Fruit fly (Drosophila melanogaster) whole organism, prepupa: ENCODE results near the gene Mst36Fb.

ENCODE experiments used
- CG10631 ChIP-seq: fragments of 200-800 bp; sonication (Bioruptor generic); optimal IDR thresholded peaks from 2 replicates; lab custom pipeline; 2016; ENCODE audit warnings: missing biosample characterization, missing genetic modification characterization
- CG10669 ChIP-seq: fragments of 200-800 bp; sonication (Bioruptor generic); optimal IDR thresholded peaks from 3 replicates; lab custom pipeline; 2018; ENCODE audit warnings: missing biosample characterization, mild to moderate bottlenecking, missing genetic modification characterization, moderate library complexity
- CG11762 ChIP-seq: fragments of 200-800 bp; sonication (Bioruptor generic); optimal IDR thresholded peaks from 3 replicates; lab custom pipeline; 2016; ENCODE audit warnings: missing biosample characterization, missing genetic modification characterization; ENCODE audit not compliant: insufficient read depth
- CG15336 ChIP-seq: fragments of 200-800 bp; sonication (Bioruptor generic); IDR thresholded peaks from 2 replicates; pipeline ENCODE4 v1.3.6; 2022; ENCODE audit warnings: missing biosample characterization, missing genetic modification characterization
- CG1621 ChIP-seq: fragments of 200-800 bp; sonication (Bioruptor generic); optimal IDR thresholded peaks from 3 replicates; lab custom pipeline; 2018; ENCODE audit warnings: missing biosample characterization, mild to moderate bottlenecking, missing genetic modification characterization
- CG16779 ChIP-seq: fragments of 200-800 bp; sonication (Bioruptor generic); optimal IDR thresholded peaks from 3 replicates; lab custom pipeline; 2017; ENCODE audit warnings: missing biosample characterization, mild to moderate bottlenecking, missing genetic modification characterization
- CG3032 ChIP-seq: fragments of 200-800 bp; optimal IDR thresholded peaks from 2 replicates; lab custom pipeline; 2019; ENCODE audit warnings: missing biosample characterization, mild to moderate bottlenecking, missing genetic modification characterization, moderate library complexity
- CG31627 ChIP-seq: fragments of 200-800 bp; sonication (Bioruptor generic); optimal IDR thresholded peaks from 3 replicates; lab custom pipeline; 2016; ENCODE audit warnings: missing biosample characterization, missing genetic modification characterization
- CG32006 ChIP-seq: fragments of 200-800 bp; sonication (Bioruptor generic); optimal IDR thresholded peaks from 3 replicates; lab custom pipeline; 2017; ENCODE audit warnings: missing biosample characterization, mild to moderate bottlenecking, missing genetic modification characterization
- CG34406 ChIP-seq: fragments of 200-800 bp; sonication (Bioruptor generic); optimal IDR thresholded peaks from 3 replicates; lab custom pipeline; 2016; ENCODE audit warnings: missing biosample characterization, missing genetic modification characterization
- CG3919 ChIP-seq: fragments of 200-800 bp; sonication (Bioruptor generic); optimal IDR thresholded peaks from 3 replicates; lab custom pipeline; 2016; ENCODE audit warnings: missing biosample characterization, missing genetic modification characterization
- CG6163 ChIP-seq: fragments of 200-800 bp; sonication (Bioruptor generic); IDR thresholded peaks from 3 replicates; pipeline ENCODE4 v1.3.6; 2022; ENCODE audit warnings: missing biosample characterization, missing genetic modification characterization
- CG6276 ChIP-seq: fragments of 200-800 bp; sonication (Bioruptor generic); optimal IDR thresholded peaks from 2 replicates; lab custom pipeline; 2017; ENCODE audit warnings: missing biosample characterization, mild to moderate bottlenecking, missing genetic modification characterization
- CG6808 ChIP-seq: fragments of 200-800 bp; sonication (Bioruptor generic); optimal IDR thresholded peaks from 3 replicates; lab custom pipeline; 2017; ENCODE audit warnings: missing biosample characterization, missing genetic modification characterization, mild to moderate bottlenecking, moderate library complexity, missing genetic modification reagents
- CG7368 ChIP-seq: fragments of 200-800 bp; sonication (Bioruptor generic); optimal IDR thresholded peaks from 3 replicates; lab custom pipeline; 2016; ENCODE audit warnings: missing biosample characterization, missing genetic modification characterization
- CG8319 ChIP-seq: fragments of 200-800 bp; sonication (Bioruptor generic); optimal IDR thresholded peaks from 3 replicates; lab custom pipeline; 2016; ENCODE audit warnings: missing biosample characterization, missing genetic modification characterization
- CG8632 ChIP-seq: fragments of 200-800 bp; sonication (Bioruptor generic); optimal IDR thresholded peaks from 3 replicates; lab custom pipeline; 2016; ENCODE audit warnings: missing biosample characterization, missing genetic modification characterization
- Eip93F ChIP-seq: fragments of 200-800 bp; sonication (Bioruptor generic); optimal IDR thresholded peaks from 2 replicates; lab custom pipeline; 2016; ENCODE audit warnings: missing biosample characterization, mild to moderate bottlenecking, missing genetic modification characterization
- Ets21C ChIP-seq: fragments of 200-800 bp; sonication (Bioruptor generic); optimal IDR thresholded peaks from 3 replicates; lab custom pipeline; 2016; ENCODE audit warnings: missing biosample characterization, missing genetic modification characterization
- Ets96B ChIP-seq: fragments of 200-800 bp; optimal IDR thresholded peaks from 2 replicates; lab custom pipeline; 2019; ENCODE audit warnings: missing biosample characterization, mild to moderate bottlenecking, missing genetic modification characterization, moderate library complexity
- Gug ChIP-seq: fragments of 200-800 bp; sonication (Bioruptor generic); IDR thresholded peaks from 2 replicates; pipeline ENCODE4 v1.3.6; 2022; ENCODE audit warnings: missing biosample characterization, missing genetic modification characterization
- Hr39 ChIP-seq: fragments of 200-800 bp; sonication (Bioruptor generic); optimal IDR thresholded peaks from 2 replicates; lab custom pipeline; 2016; ENCODE audit warnings: missing biosample characterization, missing genetic modification characterization
- Hr4 ChIP-seq: fragments of 200-800 bp; sonication (Bioruptor generic); optimal IDR thresholded peaks from 3 replicates; lab custom pipeline; 2016; ENCODE audit warnings: missing biosample characterization, missing genetic modification characterization
- Met ChIP-seq: fragments of 200-800 bp; sonication (Bioruptor generic); optimal IDR thresholded peaks from 3 replicates; lab custom pipeline; 2016; ENCODE audit warnings: missing biosample characterization, missing genetic modification characterization
- OdsH ChIP-seq: fragments of 200-800 bp; sonication (Bioruptor generic); optimal IDR thresholded peaks from 3 replicates; lab custom pipeline; 2016; ENCODE audit warnings: missing biosample characterization, missing genetic modification characterization
- Smox ChIP-seq: fragments of 200-800 bp; sonication (Bioruptor generic); optimal IDR thresholded peaks from 3 replicates; lab custom pipeline; 2016; ENCODE audit warnings: missing biosample characterization, missing genetic modification characterization
- Sox102F ChIP-seq: fragments of 200-800 bp; sonication (Bioruptor generic); optimal IDR thresholded peaks from 2 replicates; lab custom pipeline; 2016; ENCODE audit warnings: missing biosample characterization, mild to moderate bottlenecking, missing genetic modification characterization
- Sox14 ChIP-seq: fragments of 200-800 bp; sonication (Bioruptor generic); optimal IDR thresholded peaks from 3 replicates; lab custom pipeline; 2016; ENCODE audit warnings: missing biosample characterization, missing genetic modification characterization
- Sox15 ChIP-seq: fragments of 200-800 bp; sonication (Bioruptor generic); optimal IDR thresholded peaks from 3 replicates; lab custom pipeline; 2016; ENCODE audit warnings: missing biosample characterization, missing genetic modification characterization
- acj6 ChIP-seq: fragments of 200-800 bp; sonication (Bioruptor generic); optimal IDR thresholded peaks from 3 replicates; lab custom pipeline; 2016; ENCODE audit warnings: missing biosample characterization, missing genetic modification characterization
- cyc ChIP-seq: fragments of 200-800 bp; sonication (Bioruptor generic); optimal IDR thresholded peaks from 3 replicates; lab custom pipeline; 2016; ENCODE audit warnings: missing biosample characterization, missing genetic modification characterization
- eg ChIP-seq: fragments of 200-800 bp; sonication (Bioruptor generic); IDR thresholded peaks from 3 replicates; pipeline ENCODE4 v1.3.6; 2022; ENCODE audit warnings: missing biosample characterization, missing genetic modification characterization
- fd85E ChIP-seq: fragments of 200-800 bp; sonication (Bioruptor generic); optimal IDR thresholded peaks from 3 replicates; lab custom pipeline; 2016; ENCODE audit warnings: missing biosample characterization, missing genetic modification characterization
- fkh ChIP-seq: fragments of 200-800 bp; sonication (Bioruptor generic); optimal IDR thresholded peaks from 3 replicates; lab custom pipeline; 2017; ENCODE audit warnings: missing biosample characterization, mild to moderate bottlenecking, missing genetic modification characterization, moderate library complexity
- lz ChIP-seq: fragments of 200-800 bp; sonication (Bioruptor generic); optimal IDR thresholded peaks from 3 replicates; lab custom pipeline; 2016; ENCODE audit warnings: missing biosample characterization, missing genetic modification characterization
- net ChIP-seq: fragments of 200-800 bp; sonication (Bioruptor generic); optimal IDR thresholded peaks from 3 replicates; lab custom pipeline; 2016; ENCODE audit warnings: missing biosample characterization, missing genetic modification characterization
- pdm3 ChIP-seq: fragments of 200-800 bp; sonication (Bioruptor generic); optimal IDR thresholded peaks from 3 replicates; lab custom pipeline; 2016; ENCODE audit warnings: missing biosample characterization, missing genetic modification characterization
- salr ChIP-seq, 2 experiments: fragments of 200-800 bp; sonication (Bioruptor generic); optimal IDR thresholded peaks; 3 replicates each; lab custom pipeline; 2016 to 2018; ENCODE audit warnings: missing biosample characterization in 2 of 2, missing genetic modification characterization in 2 of 2, mild to moderate bottlenecking in 1 of 2
- svp ChIP-seq: fragments of 200-800 bp; sonication (Bioruptor generic); peaks from one replicate; lab custom pipeline; 2016; ENCODE audit warnings: missing biosample characterization, missing genetic modification characterization
- topi ChIP-seq: fragments of 200-800 bp; sonication (Bioruptor generic); optimal IDR thresholded peaks from 3 replicates; lab custom pipeline; 2016; ENCODE audit warnings: missing biosample characterization, missing genetic modification characterization
- vri ChIP-seq: fragments of 200-800 bp; sonication (Bioruptor generic); optimal IDR thresholded peaks from 3 replicates; lab custom pipeline; 2016; ENCODE audit warnings: missing biosample characterization, mild to moderate bottlenecking, missing genetic modification characterization

Gene Mst36Fb

DNA sequence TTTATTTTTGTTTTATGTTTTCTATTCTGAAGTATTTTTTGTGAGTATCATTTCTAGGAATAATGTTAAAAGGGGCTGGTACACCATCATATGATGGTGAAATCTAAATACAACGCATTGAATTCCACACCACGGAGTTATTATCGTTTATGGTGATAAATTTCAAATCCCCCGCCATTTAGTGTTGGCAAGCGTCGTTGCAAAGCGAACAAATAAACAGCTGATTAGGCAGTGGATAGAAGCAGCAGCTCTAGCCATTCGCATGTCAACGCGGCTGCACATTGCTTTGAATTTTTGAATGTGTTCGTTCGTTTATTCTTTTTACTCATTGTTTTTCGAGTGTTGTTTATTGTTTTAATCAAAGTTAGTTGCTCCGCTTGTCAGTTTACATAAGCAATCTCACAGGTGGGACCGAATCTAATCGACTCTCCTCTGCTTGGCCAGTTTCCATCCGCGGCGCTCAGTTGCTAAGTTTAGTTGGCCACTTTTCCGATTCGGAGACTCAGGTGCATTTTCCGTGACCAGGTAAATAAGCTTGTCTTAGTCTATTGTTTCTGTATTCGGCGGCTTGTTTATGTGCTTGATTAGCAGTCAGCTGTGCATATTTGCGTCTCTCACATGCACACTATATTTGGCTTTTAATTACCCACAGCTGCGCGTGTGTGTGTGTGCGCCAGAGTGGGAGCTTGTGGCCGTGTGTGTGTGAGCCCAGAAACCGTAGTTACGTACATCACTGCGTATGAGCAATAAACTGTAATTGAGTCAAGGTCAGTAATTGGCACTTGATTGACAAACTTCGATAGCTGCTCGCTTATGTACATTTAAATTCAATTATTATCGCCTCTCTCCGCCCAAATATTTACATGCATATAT lies 2.3 kb upstream of the Mst36Fb start, which contains the start of the genes Mst36Fa and CG31751:
Gene Mst36Fa (minus strand): TSS at position 51 of the 873 bp plus-strand sequence.
Gene CG31751 (plus strand): TSS at position 274 of the 873 bp plus-strand sequence.
- TF ChIP-seq cyc (GFP tag; lab: Kevin White, UChicago) (peak; percentile 9), svp (GFP tag; lab: Kevin White, UChicago) (peak; percentile 14), CG16779 (tag; lab: Kevin White, UChicago) (no peak), fkh (GFP tag; lab: Kevin White, UChicago) (peak; percentile 98)

dm6 chr2L:18673185-18673584 lies 1.7 kb downstream of the Mst36Fb start, which contains the start of gene CG43339:
CG43339 (minus strand) TSS chr2L:18673285.
- TF ChIP-seq CG10631 (GFP tag; lab: Kevin White, UChicago) (no peak), OdsH (GFP tag; lab: Kevin White, UChicago) (no peak), Met (no peak), CG1621 (tag; lab: Kevin White, UChicago) (no peak), Ets96B (no peak), Smox (GFP tag; lab: Kevin White, UChicago) (no peak), CG11762 (no peak), vri (GFP tag; lab: Kevin White, UChicago) (no peak), CG34406 (GFP tag; lab: Kevin White, UChicago) (no peak), topi (GFP tag; lab: Kevin White, UChicago) (no peak), CG6276 (GFP tag; lab: Kevin White, UChicago) (no peak), Sox14 (GFP tag; lab: Kevin White, UChicago) (no peak), salr (GFP tag; optimal IDR thresholded peaks at IDR 0.05; lab: Kevin White, UChicago) (no peak), Ets21C (GFP tag; lab: Kevin White, UChicago) (no peak), acj6 (no peak), CG8632 (GFP tag; lab: Kevin White, UChicago) (no peak), lz (GFP tag; lab: Kevin White, UChicago) (no peak), Sox102F (GFP tag; lab: Kevin White, UChicago) (no peak), cyc (GFP tag; lab: Kevin White, UChicago) (no peak), CG6808 (GFP tag; lab: Kevin White, UChicago) (no peak)

DNA sequence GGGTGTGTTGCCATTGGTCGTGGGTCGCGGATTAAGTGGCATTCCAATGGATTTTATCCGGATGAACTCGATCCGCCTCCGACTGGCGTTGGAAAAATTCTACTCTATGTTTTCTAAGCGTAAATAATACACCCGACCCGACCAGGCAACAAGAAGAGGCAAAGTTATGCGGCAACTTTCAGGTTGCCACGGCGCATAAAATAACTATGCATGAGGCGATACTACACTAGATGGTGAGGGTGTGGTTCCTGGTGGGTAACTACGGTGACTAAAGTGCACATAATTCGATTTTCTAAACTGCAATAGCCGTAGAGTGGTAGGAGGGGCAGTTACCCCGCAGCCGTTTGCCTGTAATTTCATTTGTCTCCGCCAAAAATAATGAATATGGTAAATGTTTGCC lies 3.7 kb downstream of the Mst36Fb start, which contains the start of gene CG43338:
Gene CG43338 (minus strand): TSS at position 101 of the 400 bp plus-strand sequence.
- TF ChIP-seq fd85E (no peak), cyc (GFP tag; lab: Kevin White, UChicago) (no peak), fkh (GFP tag; lab: Kevin White, UChicago) (no peak), CG11762 (no peak), Sox15 (no peak), vri (GFP tag; lab: Kevin White, UChicago) (no peak), CG31627 (GFP tag; lab: Kevin White, UChicago) (no peak), net (GFP tag; lab: Kevin White, UChicago) (no peak), CG7368 (GFP tag; lab: Kevin White, UChicago) (no peak), CG3032 (tag; lab: Kevin White, UChicago) (no peak), CG32006 (GFP tag; lab: Kevin White, UChicago) (no peak), CG1621 (tag; lab: Kevin White, UChicago) (no peak), Ets96B (no peak), CG16779 (tag; lab: Kevin White, UChicago) (no peak), Hr39 (no peak), CG15336 (GFP tag; lab: Robert Waterston, UW) (no peak)

- TF ChIP-seq OdsH (GFP tag; lab: Kevin White, UChicago) (peak; percentile 50), pdm3 (GFP tag; lab: Kevin White, UChicago) (no peak), CG15336 (GFP tag; lab: Robert Waterston, UW) (no peak), Sox102F (GFP tag; lab: Kevin White, UChicago) (no peak), CG10631 (GFP tag; lab: Kevin White, UChicago) (peak; percentile 28), CG3919 (GFP tag; lab: Kevin White, UChicago) (peak; percentile 67), CG7368 (GFP tag; lab: Kevin White, UChicago) (no peak), Ets21C (GFP tag; lab: Kevin White, UChicago) (peak; percentile 16), Sox14 (GFP tag; lab: Kevin White, UChicago) (no peak), CG8319 (GFP tag; lab: Kevin White, UChicago) (no peak), Gug (GFP tag; lab: Robert Waterston, UW) (no peak), CG11762 (no peak), CG6163 (GFP tag; lab: Robert Waterston, UW) (no peak), Hr39 (peak; percentile 35), CG6276 (GFP tag; lab: Kevin White, UChicago) (no peak), Hr4 (GFP tag; lab: Kevin White, UChicago) (peak; percentile 20), eg (GFP tag; lab: Robert Waterston, UW) (no peak), Eip93F (GFP tag; lab: Kevin White, UChicago) (no peak), CG10669 (GFP tag; lab: Kevin White, UChicago) (peak; percentile 3), fkh (GFP tag; lab: Kevin White, UChicago) (peak; percentile 83), CG34406 (GFP tag; lab: Kevin White, UChicago) (no peak)
Measured at dm6 chr2L:18665952-18666606, 8.8 kb downstream of the Mst36Fb start.
